Fruit fly (Drosophila melanogaster) whole organism, embryonic: ENCODE results near the gene CG34149.

Source experiments
- Antp ChIP-seq: fragments of 200-800 bp; sonication (Bioruptor generic); optimal IDR thresholded peaks from 3 replicates; lab custom pipeline; 2016; ENCODE audit warnings: missing biosample characterization, missing genetic modification characterization
- CG10462 ChIP-seq: fragments of 200-800 bp; sonication (Bioruptor generic); optimal IDR thresholded peaks from 2 replicates; lab custom pipeline; 2016; ENCODE audit warnings: missing biosample characterization, missing genetic modification characterization
- CG11085 ChIP-seq: fragments of 200-800 bp; sonication (Bioruptor generic); IDR thresholded peaks from 2 replicates; pipeline ENCODE4 v1.3.6; 2022; ENCODE audit warnings: missing biosample characterization, missing genetic modification characterization
- CG12744 ChIP-seq: fragments of 200-800 bp; sonication (Bioruptor generic); optimal IDR thresholded peaks from 2 replicates; lab custom pipeline; 2016; ENCODE audit warnings: missing biosample characterization, missing genetic modification characterization
- CG14014 ChIP-seq: fragments of 200-800 bp; sonication (Bioruptor generic); IDR thresholded peaks from 2 replicates; pipeline ENCODE4 v1.3.6; 2022; ENCODE audit warnings: missing biosample characterization, missing genetic modification characterization
- CG14441 ChIP-seq: fragments of 200-800 bp; sonication (Bioruptor generic); IDR thresholded peaks from 2 replicates; pipeline ENCODE4 v1.3.6; 2022; ENCODE audit warnings: missing biosample characterization, missing genetic modification characterization
- CG14965 ChIP-seq: fragments of 200-800 bp; sonication (Bioruptor generic); optimal IDR thresholded peaks from 2 replicates; lab custom pipeline; 2016; ENCODE audit warnings: missing biosample characterization, missing genetic modification characterization, borderline replicate concordance
- CG16813 ChIP-seq: fragments of 200-800 bp; sonication (Bioruptor generic); IDR thresholded peaks from 3 replicates; pipeline ENCODE4 v1.3.6; 2022; ENCODE audit warnings: missing biosample characterization, missing genetic modification characterization; ENCODE audit not compliant: partially characterized antibody
- CG17385 ChIP-seq: fragments of 200-800 bp; sonication (Bioruptor generic); optimal IDR thresholded peaks from 3 replicates; lab custom pipeline; 2018; ENCODE audit warnings: missing biosample characterization, mild to moderate bottlenecking, missing genetic modification characterization
- CG17829 ChIP-seq: fragments of 200-800 bp; optimal IDR thresholded peaks from 2 replicates; lab custom pipeline; 2019; ENCODE audit warnings: missing biosample characterization, mild to moderate bottlenecking, missing genetic modification characterization, moderate library complexity
- CG2116 ChIP-seq: fragments of 200-800 bp; sonication (Bioruptor generic); optimal IDR thresholded peaks from 3 replicates; lab custom pipeline; 2018; ENCODE audit warnings: missing biosample characterization, mild to moderate bottlenecking, missing genetic modification characterization
- CG2678 ChIP-seq: fragments of 200-800 bp; sonication (Bioruptor generic); optimal IDR thresholded peaks from 3 replicates; lab custom pipeline; 2019; ENCODE audit warnings: missing biosample characterization, mild to moderate bottlenecking, missing genetic modification characterization, moderate library complexity
- CG43689 ChIP-seq: fragments of 200-800 bp; sonication (Bioruptor generic); IDR thresholded peaks from 2 replicates; pipeline ENCODE4 v1.3.6; 2022; ENCODE audit warnings: missing biosample characterization, missing genetic modification characterization
- CG6813 ChIP-seq: fragments of 200-800 bp; sonication (Bioruptor generic); optimal IDR thresholded peaks from 2 replicates; lab custom pipeline; 2017; ENCODE audit warnings: missing biosample characterization, missing genetic modification characterization, mild to moderate bottlenecking, moderate library complexity, missing genetic modification reagents
- CTCF ChIP-seq: fragments of 200-800 bp; sonication (Bioruptor generic); optimal IDR thresholded peaks from 2 replicates; lab custom pipeline; 2017; ENCODE audit warnings: missing biosample characterization, mild to moderate bottlenecking, missing genetic modification characterization, moderate library complexity
- Drgx ChIP-seq: fragments of 200-800 bp; sonication (Bioruptor generic); IDR thresholded peaks from 2 replicates; pipeline ENCODE4 v1.3.6; 2022; ENCODE audit warnings: missing biosample characterization, missing genetic modification characterization
- Fer1 ChIP-seq: fragments of 200-800 bp; sonication (Bioruptor generic); optimal IDR thresholded peaks from 2 replicates; lab custom pipeline; 2017; ENCODE audit warnings: missing biosample characterization, mild to moderate bottlenecking, missing genetic modification characterization
- HLH4C ChIP-seq: fragments of 200-800 bp; sonication (Bioruptor generic); IDR thresholded peaks from 3 replicates; pipeline ENCODE4 v1.3.6; 2022; ENCODE audit warnings: missing biosample characterization, missing genetic modification characterization; ENCODE audit not compliant: partially characterized antibody
- HLHmδ ChIP-seq: fragments of 200-800 bp; sonication (Bioruptor generic); optimal IDR thresholded peaks from 2 replicates; lab custom pipeline; 2018; ENCODE audit warnings: missing biosample characterization, mild to moderate bottlenecking, missing genetic modification characterization, moderate library complexity
- Hey ChIP-seq: fragments of 200-800 bp; sonication (Bioruptor generic); optimal IDR thresholded peaks from 3 replicates; lab custom pipeline; 2018; ENCODE audit warnings: missing biosample characterization, mild to moderate bottlenecking, missing genetic modification characterization
- Hr51 ChIP-seq, 2 experiments: fragments of 200-800 bp; sonication (Bioruptor generic); optimal IDR thresholded peaks; 2 replicates in 1 of 2; 3 replicates in 1 of 2; lab custom pipeline; 2016 to 2018; ENCODE audit warnings: missing biosample characterization in 2 of 2, missing genetic modification characterization in 2 of 2, mild to moderate bottlenecking in 1 of 2, moderate library complexity in 1 of 2
- MBD-R2 ChIP-seq: fragments of 200-800 bp; sonication (Bioruptor generic); IDR thresholded peaks from 2 replicates; pipeline ENCODE4 v1.3.6; 2022; ENCODE audit warnings: missing biosample characterization, missing genetic modification characterization
- NFAT ChIP-seq: fragments of 200-800 bp; sonication (Bioruptor generic); IDR thresholded peaks from 2 replicates; pipeline ENCODE4 v1.3.6; 2022; ENCODE audit warnings: missing biosample characterization, missing genetic modification characterization
- Nf-YC ChIP-seq: fragments of 200-800 bp; optimal IDR thresholded peaks from 3 replicates; lab custom pipeline; 2019; ENCODE audit warnings: missing biosample characterization, mild to moderate bottlenecking, missing genetic modification characterization, moderate library complexity
- Poxn ChIP-seq: fragments of 200-800 bp; sonication (Bioruptor generic); IDR thresholded peaks from 2 replicates; pipeline ENCODE4 v1.3.6; 2022; ENCODE audit warnings: missing biosample characterization, missing genetic modification characterization
- Rx ChIP-seq: fragments of 200-800 bp; sonication (Bioruptor generic); IDR thresholded peaks from 2 replicates; pipeline ENCODE4 v1.3.6; 2022; ENCODE audit warnings: missing biosample characterization, missing genetic modification characterization
- Side ChIP-seq: fragments of 200-800 bp; sonication (Bioruptor generic); optimal IDR thresholded peaks from 2 replicates; lab custom pipeline; 2016; ENCODE audit warnings: missing biosample characterization, missing genetic modification characterization
- Spps ChIP-seq: fragments of 200-800 bp; sonication (Bioruptor generic); optimal IDR thresholded peaks from 2 replicates; lab custom pipeline; 2018; ENCODE audit warnings: missing biosample characterization, mild to moderate bottlenecking, missing genetic modification characterization
- Sry-δ ChIP-seq: fragments of 200-800 bp; sonication (Bioruptor generic); optimal IDR thresholded peaks from 2 replicates; lab custom pipeline; 2016; ENCODE audit warnings: missing biosample characterization, missing genetic modification characterization
- YL-1 ChIP-seq: fragments of 200-800 bp; sonication (Bioruptor generic); optimal IDR thresholded peaks from 3 replicates; lab custom pipeline; 2017; ENCODE audit warnings: missing biosample characterization, mild to moderate bottlenecking, missing genetic modification characterization
- abd-A ChIP-seq: fragments of 200-800 bp; sonication (Bioruptor generic); optimal IDR thresholded peaks from 3 replicates; lab custom pipeline; 2019; ENCODE audit warnings: missing biosample characterization, mild to moderate bottlenecking, missing genetic modification characterization, moderate library complexity
- al ChIP-seq: fragments of 200-800 bp; sonication (Bioruptor generic); IDR thresholded peaks from 2 replicates; pipeline ENCODE4 v1.3.6; 2022; ENCODE audit warnings: missing biosample characterization, missing genetic modification characterization
- ase ChIP-seq: fragments of 200-800 bp; sonication (Bioruptor generic); IDR thresholded peaks from 3 replicates; pipeline ENCODE4 v1.3.6; 2022; ENCODE audit warnings: missing biosample characterization, missing genetic modification characterization
- chif ChIP-seq, 2 experiments: fragments of 200-800 bp; sonication (Bioruptor generic); optimal IDR thresholded peaks; 3 replicates each; lab custom pipeline; 2016; ENCODE audit warnings: missing biosample characterization in 2 of 2, missing genetic modification characterization in 2 of 2
- ci ChIP-seq: fragments of 200-800 bp; sonication (Bioruptor generic); IDR thresholded peaks from 3 replicates; pipeline ENCODE4 v1.3.6; 2022; ENCODE audit warnings: missing biosample characterization, missing genetic modification characterization
- fd64A ChIP-seq: fragments of 200-800 bp; sonication (Bioruptor generic); optimal IDR thresholded peaks from 3 replicates; lab custom pipeline; 2018; ENCODE audit warnings: missing biosample characterization, mild to moderate bottlenecking, missing genetic modification characterization
- gem ChIP-seq: fragments of 200-800 bp; sonication (Bioruptor generic); optimal IDR thresholded peaks from 2 replicates; lab custom pipeline; 2019; ENCODE audit warnings: missing biosample characterization, mild to moderate bottlenecking, missing genetic modification characterization, moderate library complexity
- gfzf ChIP-seq: fragments of 200-800 bp; sonication (Bioruptor generic); optimal IDR thresholded peaks from 2 replicates; lab custom pipeline; 2016; ENCODE audit warnings: missing biosample characterization, mild to moderate bottlenecking, missing genetic modification characterization, moderate library complexity
- grn ChIP-seq: fragments of 200-800 bp; sonication (Bioruptor generic); optimal IDR thresholded peaks from 3 replicates; lab custom pipeline; 2017; ENCODE audit warnings: missing biosample characterization, missing genetic modification characterization
- gro ChIP-seq: fragments of 200-800 bp; sonication (Bioruptor generic); optimal IDR thresholded peaks from 2 replicates; lab custom pipeline; 2016; ENCODE audit warnings: missing biosample characterization, missing genetic modification characterization
- gt ChIP-seq: fragments of 200-800 bp; sonication (Bioruptor generic); IDR thresholded peaks from 2 replicates; pipeline ENCODE4 v1.3.6; 2022; ENCODE audit warnings: missing biosample characterization, missing genetic modification characterization
- ind ChIP-seq: fragments of 200-800 bp; sonication (Bioruptor generic); optimal IDR thresholded peaks from 3 replicates; lab custom pipeline; 2016; ENCODE audit warnings: missing biosample characterization, missing genetic modification characterization
- knrl ChIP-seq: fragments of 200-800 bp; sonication (Bioruptor generic); IDR thresholded peaks from 3 replicates; pipeline ENCODE4 v1.3.6; 2022; ENCODE audit warnings: missing biosample characterization, missing genetic modification characterization; ENCODE audit not compliant: partially characterized antibody
- otp ChIP-seq: fragments of 200-800 bp; sonication (Bioruptor generic); IDR thresholded peaks from 3 replicates; pipeline ENCODE4, ENCODE4 v1.3.6; 2022; ENCODE audit warnings: missing biosample characterization, missing genetic modification characterization
- run ChIP-seq: fragments of 200-800 bp; sonication (Bioruptor generic); optimal IDR thresholded peaks from 3 replicates; lab custom pipeline; 2018; ENCODE audit warnings: missing biosample characterization, mild to moderate bottlenecking, missing genetic modification characterization
- sens-2 ChIP-seq: fragments of 200-800 bp; sonication (Bioruptor generic); IDR thresholded peaks from 2 replicates; pipeline ENCODE4 v1.3.6; 2022; ENCODE audit warnings: missing biosample characterization, missing genetic modification characterization
- slbo ChIP-seq: fragments of 200-800 bp; sonication (Bioruptor generic); IDR thresholded peaks from 2 replicates; pipeline ENCODE4 v1.3.6; 2022; ENCODE audit warnings: missing biosample characterization, missing genetic modification characterization
- sr ChIP-seq: fragments of 200-800 bp; sonication (Bioruptor generic); IDR thresholded peaks from 3 replicates; pipeline ENCODE4 v1.3.6; 2022; ENCODE audit warnings: missing biosample characterization, missing genetic modification characterization
- trem ChIP-seq: fragments of 200-800 bp; optimal IDR thresholded peaks from 3 replicates; lab custom pipeline; 2019; ENCODE audit warnings: missing biosample characterization, mild to moderate bottlenecking, missing genetic modification characterization, moderate library complexity
- ttk ChIP-seq: fragments of 200-800 bp; sonication (Bioruptor generic); IDR thresholded peaks from 2 replicates; pipeline ENCODE4 v2.1.2; 2022; ENCODE audit warnings: missing biosample characterization, missing genetic modification characterization
- usp ChIP-seq: fragments of >200 bp; optimal IDR thresholded peaks from 2 replicates; lab custom pipeline; 2017; ENCODE audit warnings: missing biosample characterization, missing genetic modification characterization

Gene CG34149

dm6 chr3R:22358810-22359209 lies 21.1 kb upstream of the CG34149 start (continued):
- TF ChIP-seq usp (GFP tag; lab: Kevin White, UChicago) (no peak), knrl (no peak), Drgx (peak; percentile 91), al (GFP tag; lab: Robert Waterston, UW) (peak; percentile 37; the same call in 1 of the 2 replicates), CG17385 (peak; percentile 32), NFAT (GFP tag; lab: Robert Waterston, UW) (0 out of 2 replicates have a peak, but pooled peaks have one; percentile 31), gem (peak; percentile 82), Hr51 (GFP tag; optimal IDR thresholded peaks at IDR 0.05; lab: Kevin White, UChicago) (peak; percentile 27 to 58), fd64A (GFP tag; lab: Kevin White, UChicago) (peak; percentile 86), otp (GFP tag; lab: Robert Waterston, UW) (peak; percentile 61; the same call in 2 of the 3 replicates), trem (tag; lab: Kevin White, UChicago) (peak; percentile 52), sens-2 (no peak), CG43689 (GFP tag; lab: Robert Waterston, UW) (0 out of 2 replicates have a peak, but pooled peaks have one; percentile 27), CG14441 (GFP tag; lab: Robert Waterston, UW) (peak; percentile 82), CG14014 (GFP tag; lab: Robert Waterston, UW) (peak; percentile 54; the same call in 1 of the 2 replicates), CG2116 (GFP tag; lab: Kevin White, UChicago) (peak; percentile 46), HLH4C (no peak), CG14965 (peak; percentile 29), CTCF (no peak), Spps (tag; lab: Kevin White, UChicago) (peak; percentile 82), ase (GFP tag; lab: Robert Waterston, UW) (peak; percentile 62; the same call in 2 of the 3 replicates), MBD-R2 (peak; percentile 18; the same call in 1 of the 2 replicates), CG17829 (tag; lab: Kevin White, UChicago) (peak; percentile 78), CG11085 (GFP tag; lab: Robert Waterston, UW) (peak; percentile 36; the same call in 1 of the 2 replicates), slbo (GFP tag; lab: Robert Waterston, UW) (peak; percentile 48; the same call in 1 of the 2 replicates), Poxn (GFP tag; lab: Robert Waterston, UW) (no peak), CG6813 (peak; percentile 86), Nf-YC (no peak), sr (GFP tag; lab: Robert Waterston, UW) (peak; percentile 22; the same call in 1 of the 3 replicates), gt (no peak), Rx (peak; percentile 54; the same call in 1 of the 2 replicates), gfzf (GFP tag; lab: Kevin White, UChicago) (no peak), chif (GFP tag; optimal IDR thresholded peaks at IDR 0.05; lab: Kevin White, UChicago) (peak; percentile 52 to 60), ttk (GFP tag; lab: Robert Waterston, UW) (peak; percentile 72), abd-A (tag; lab: Kevin White, UChicago) (no peak), CG10462 (peak; percentile 66), Antp (GFP tag; lab: Kevin White, UChicago) (peak; percentile 20), grn (GFP tag; lab: Kevin White, UChicago) (peak; percentile 47), CG16813 (GFP tag; lab: Robert Waterston, UW) (no peak), Side (GFP tag; lab: Kevin White, UChicago) (peak; percentile 12), Fer1 (GFP tag; lab: Kevin White, UChicago) (peak; percentile 40), run (tag; lab: Kevin White, UChicago) (no peak), HLHmδ (no peak), ind (peak; percentile 47), YL-1 (GFP tag; lab: Kevin White, UChicago) (peak; percentile 32), gro (GFP tag; lab: Kevin White, UChicago) (peak; percentile 20), ci (GFP tag; lab: Robert Waterston, UW) (peak; percentile 82), CG12744 (GFP tag; lab: Kevin White, UChicago) (peak; percentile 34), Hey (no peak), CG2678 (tag; lab: Kevin White, UChicago) (peak; percentile 81), Sry-δ (GFP tag; lab: Kevin White, UChicago) (peak; percentile 32)
